Worm (Caenorhabditis elegans): ENCODE results near the gene ifa-4.
A peak's percentile ranks its signal among the peaks of the same experiment; 100 is the strongest.

Gene ifa-4

ce11 chrX:4938990-4939389 lies 23.2 kb upstream of the ifa-4 start:
- TF ChIP-seq ceh-30 (tag; optimal IDR thresholded peaks at IDR 0.05) (no peak), T23F11.4 (GFP tag; optimal IDR thresholded peaks at IDR 0.05) (no peak)

DNA sequence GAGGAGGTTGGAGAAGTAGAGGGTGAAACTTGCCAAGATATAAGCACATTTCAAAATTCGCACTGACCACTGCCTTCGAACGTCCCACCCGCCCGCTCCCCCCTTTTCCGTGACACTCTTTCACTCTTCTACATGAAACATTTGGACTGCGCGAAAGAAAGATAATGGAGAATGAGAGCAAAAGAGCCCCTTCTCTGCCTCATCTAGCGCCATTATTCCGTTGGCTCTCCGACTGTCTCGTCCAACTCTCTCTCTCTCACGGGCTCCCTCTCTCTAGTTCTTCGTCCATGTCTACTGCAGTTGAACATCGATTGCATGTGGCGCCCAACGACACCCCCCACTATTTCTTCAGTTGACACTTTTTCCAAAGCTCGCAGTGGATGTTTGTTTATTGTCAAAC lies 17.2 kb upstream of the ifa-4 start:
- TF ChIP-seq fkh-10 (GFP tag; optimal IDR thresholded peaks at IDR 0.05): no peak
- no peak for TF ChIP-seq pqm-1 (tag; optimal IDR thresholded peaks at IDR 0.05)
- TF ChIP-seq pros-1 (tag; optimal IDR thresholded peaks at IDR 0.05): no peak
- no peak for TF ChIP-seq sdc-2 (tag; optimal IDR thresholded peaks at IDR 0.05)
- no peak for TF ChIP-seq elt-4 (tag; optimal IDR thresholded peaks at IDR 0.05)
- no peak for TF ChIP-seq elt-2 (tag; optimal IDR thresholded peaks at IDR 0.05)
- TF ChIP-seq nhr-11 (tag; optimal IDR thresholded peaks at IDR 0.05): no peak
- TF ChIP-seq ceh-45 (GFP tag; IDR thresholded peaks at IDR 0.05): no peak
- no peak for TF ChIP-seq sox-4 (tag; optimal IDR thresholded peaks at IDR 0.05)
- TF ChIP-seq C38D4.7 (GFP tag; optimal IDR thresholded peaks at IDR 0.05): no peak
- TF ChIP-seq C08G9.2 (tag; optimal IDR thresholded peaks at IDR 0.05): no peak

DNA sequence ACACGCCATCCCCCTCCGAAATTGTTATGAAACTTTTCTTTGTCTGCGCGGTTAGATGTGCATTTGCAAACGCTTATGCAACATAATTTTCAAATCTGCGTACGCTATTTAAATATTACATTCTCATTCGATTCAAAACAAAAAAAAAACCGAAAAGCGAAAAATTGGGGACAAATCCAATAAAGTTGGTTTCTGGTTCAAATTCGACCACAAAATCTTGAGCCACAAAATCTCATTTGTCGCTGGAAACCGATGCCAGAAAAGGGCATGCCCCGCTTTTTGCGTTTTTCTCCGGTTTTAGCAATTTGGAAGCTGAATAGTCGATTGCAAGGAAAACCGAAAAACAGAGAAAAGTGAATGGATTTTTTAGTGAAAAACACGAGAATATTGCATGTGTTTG lies 16.2 kb upstream of the ifa-4 start:
- no peak for TF ChIP-seq ceh-30 (tag; optimal IDR thresholded peaks at IDR 0.05)
- peak; percentile 76 for TF ChIP-seq unc-42 (tag; optimal IDR thresholded peaks at IDR 0.05)

- TF ChIP-seq C08G9.2 (tag; optimal IDR thresholded peaks at IDR 0.05) (no peak), tbx-2 (tag; optimal IDR thresholded peaks at IDR 0.05) (no peak), dve-1 (tag; optimal IDR thresholded peaks at IDR 0.05) (no peak), unc-55 (GFP tag; optimal IDR thresholded peaks at IDR 0.05) (no peak), ets-4 (tag; optimal IDR thresholded peaks at IDR 0.05) (no peak), lin-11 (tag; optimal IDR thresholded peaks at IDR 0.05) (no peak), gmeb-2 (tag; optimal IDR thresholded peaks at IDR 0.05) (no peak), unc-86 (tag; optimal IDR thresholded peaks at IDR 0.05) (no peak), K02D7.2 (tag; optimal IDR thresholded peaks at IDR 0.05) (no peak), pat-9 (tag; optimal IDR thresholded peaks at IDR 0.05) (no peak), syd-9 (tag; optimal IDR thresholded peaks at IDR 0.05) (no peak), mec-3 (tag; optimal IDR thresholded peaks at IDR 0.05; ENCODE audit: borderline replicate concordance) (no peak), tbx-7 (tag; optimal IDR thresholded peaks at IDR 0.05) (no peak), hlh-13 (GFP tag; optimal IDR thresholded peaks at IDR 0.05) (no peak), fkh-6 (tag; optimal IDR thresholded peaks at IDR 0.05) (no peak), C38D4.7 (GFP tag; optimal IDR thresholded peaks at IDR 0.05) (no peak)
These were observed 13.9 kb upstream of the ifa-4 start, which contains the start of gene mct-4 for ce11 chrX:4929657-4930056. Gene mct-4, minus strand, starts transcription at chrX:4929757.

DNA sequence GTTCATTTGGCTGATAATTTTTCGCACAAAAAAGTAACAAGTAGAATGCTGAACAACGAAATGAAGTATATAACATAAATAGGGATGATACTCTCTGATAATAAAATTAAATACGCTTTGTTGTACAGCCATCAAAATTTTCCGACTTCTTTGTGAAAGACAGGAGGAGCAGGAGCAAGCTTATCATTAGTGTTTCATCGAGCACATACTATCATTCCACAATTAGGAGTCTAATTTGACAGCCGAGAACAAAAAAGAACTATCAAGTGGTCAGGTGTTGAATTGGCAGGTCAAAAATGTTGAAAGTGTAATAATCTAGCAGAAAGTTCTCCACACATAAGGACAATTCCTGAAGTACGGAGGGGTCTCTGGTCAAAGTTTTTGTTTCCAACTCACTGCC lies 12.3 kb upstream of the ifa-4 start:
- TF ChIP-seq madf-2 (tag; optimal IDR thresholded peaks at IDR 0.05) (no peak), unc-3 (GFP tag; conservative IDR thresholded peaks at IDR 0.05) (no peak), unc-3 (tag; optimal IDR thresholded peaks at IDR 0.05) (no peak), dmd-4 (tag; optimal IDR thresholded peaks at IDR 0.05; ENCODE audit: borderline replicate concordance) (no peak)

DNA sequence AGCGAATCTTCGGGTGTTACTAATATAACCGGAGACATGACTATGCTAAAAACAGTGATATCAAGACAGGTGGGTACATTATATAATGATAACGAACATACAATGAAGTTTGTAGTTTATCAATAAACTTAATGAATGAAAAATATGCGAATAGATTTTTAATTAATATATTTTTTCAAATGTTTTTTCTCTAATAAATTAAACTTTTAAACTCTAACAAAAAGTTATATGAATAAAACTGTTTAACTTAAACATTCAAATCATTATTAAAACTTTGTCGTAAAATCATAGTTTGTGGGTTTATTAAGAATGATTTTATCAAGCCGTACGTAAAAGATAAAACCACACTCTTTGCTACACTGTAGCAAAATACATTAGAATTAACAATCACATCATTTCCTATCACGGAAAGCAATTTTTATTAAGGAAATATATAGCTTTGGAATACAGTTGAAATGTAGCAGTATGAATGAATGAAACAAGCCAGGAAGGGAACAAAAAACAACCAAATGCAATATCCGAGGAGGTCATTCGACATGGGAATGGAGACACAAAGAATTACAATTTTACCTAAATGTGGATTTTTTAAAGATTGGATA lies 5.3 kb upstream of the ifa-4 start, which contains the start of gene K05B2.4:
Gene K05B2.4, minus strand, starts transcription at position 51 of the 599 bp plus-strand sequence.
- TF ChIP-seq elt-2 (tag; optimal IDR thresholded peaks at IDR 0.05) (peak; percentile 24), dmd-4 (tag; optimal IDR thresholded peaks at IDR 0.05; ENCODE audit: borderline replicate concordance) (no peak), hlh-30 (tag; optimal IDR thresholded peaks at IDR 0.05; ENCODE audit: insufficient read depth) (no peak)
